Worm (Caenorhabditis elegans) whole organism, L4 larva: ENCODE data around the gene ech-6.

Source experiments
- F26F4.8 ChIP-seq: fragments of 200-800 bp; sonication (Bioruptor generic); conservative IDR thresholded peaks from 2 replicates; pipeline ENCODE4 v1.3.6; 2022; ENCODE audit warnings: missing genetic modification characterization, missing compliant biosample characterization
- F37D6.2 ChIP-seq: sonication (generic microtip); optimal IDR thresholded peaks from 2 replicates; lab custom pipeline; 2016; ENCODE audit warnings: mild to moderate bottlenecking, missing genetic modification characterization, missing compliant biosample characterization
- F49E8.2 ChIP-seq: sonication (generic microtip); optimal IDR thresholded peaks from 2 replicates; lab custom pipeline; 2016; ENCODE audit warnings: missing compliant biosample characterization, mild to moderate bottlenecking, missing genetic modification characterization, borderline replicate concordance
- R02D3.7 ChIP-seq: fragments of 150-350 bp; sonication (generic microtip); optimal IDR thresholded peaks from 3 replicates; lab custom pipeline; 2014; ENCODE audit warnings: missing biosample characterization, missing genetic modification characterization
- T20F7.1 ChIP-seq: fragments of 200-800 bp; sonication (Bioruptor generic); optimal IDR thresholded peaks from 2 replicates; lab custom pipeline; 2018; ENCODE audit warnings: mild to moderate bottlenecking, missing genetic modification characterization, missing compliant biosample characterization
- Y105C5A.15 ChIP-seq: fragments of 200-800 bp; sonication (Bioruptor generic); IDR thresholded peaks from 2 replicates; pipeline ENCODE4 v1.3.6; 2022; ENCODE audit warnings: missing genetic modification characterization, missing compliant biosample characterization
- Y48G9A.11 ChIP-seq: fragments of 200-800 bp; sonication (Bioruptor generic); IDR thresholded peaks from 2 replicates; pipeline ENCODE4 v1.3.6; 2022; ENCODE audit warnings: missing genetic modification reagents, missing genetic modification characterization, missing compliant biosample characterization
- aly-2 ChIP-seq: sonication (generic microtip); optimal IDR thresholded peaks from 2 replicates; lab custom pipeline; 2018; ENCODE audit warnings: missing biosample characterization, missing genetic modification characterization
- ceh-20 ChIP-seq: fragments of 200-800 bp; sonication (Bioruptor generic); IDR thresholded peaks from 2 replicates; pipeline ENCODE4 v1.3.6; 2022; ENCODE audit warnings: missing genetic modification reagents, missing genetic modification characterization, missing compliant biosample characterization
- ceh-28 ChIP-seq: fragments of 150-350 bp; optimal IDR thresholded peaks from 2 replicates; lab custom pipeline; 2014; ENCODE audit warnings: missing biosample characterization, missing genetic modification reagents, missing genetic modification characterization
- ceh-82 ChIP-seq: sonication (generic microtip); optimal IDR thresholded peaks from 2 replicates; lab custom pipeline; 2017; ENCODE audit warnings: missing biosample characterization, missing genetic modification characterization
- ces-1 ChIP-seq: fragments of 150-350 bp; sonication (generic microtip); optimal IDR thresholded peaks from 4 replicates; lab custom pipeline; 2014; ENCODE audit warnings: missing biosample characterization, missing genetic modification reagents, missing genetic modification characterization
- cey-2 ChIP-seq: sonication (generic microtip); optimal IDR thresholded peaks from 3 replicates; lab custom pipeline; 2017; ENCODE audit warnings: missing genetic modification characterization, mild to moderate bottlenecking, missing compliant biosample characterization, antibody characterized with exemption, borderline replicate concordance; ENCODE audit not compliant: insufficient read depth
- ctbp-1 ChIP-seq: fragments of 200-800 bp; sonication (Bioruptor generic); IDR thresholded peaks from 2 replicates; pipeline ENCODE4 v1.3.6; 2022; ENCODE audit warnings: missing genetic modification reagents, missing genetic modification characterization, missing compliant biosample characterization
- daf-19 ChIP-seq: fragments of 200-800 bp; sonication (Bioruptor generic); conservative IDR thresholded peaks from 2 replicates; pipeline ENCODE4 v1.3.6; 2022; ENCODE audit warnings: missing genetic modification characterization, missing compliant biosample characterization
- dpl-1 ChIP-seq: fragments of 150-350 bp; optimal IDR thresholded peaks from 2 replicates; lab custom pipeline; 2014; ENCODE audit warnings: missing biosample characterization, missing genetic modification reagents, missing genetic modification characterization
- duxl-1 ChIP-seq: sonication (generic microtip); optimal IDR thresholded peaks from 2 replicates; lab custom pipeline; 2016; ENCODE audit warnings: mild to moderate bottlenecking, missing genetic modification characterization, moderate library complexity, missing compliant biosample characterization; ENCODE audit not compliant: poor library complexity
- dve-1 ChIP-seq: sonication (generic microtip); optimal IDR thresholded peaks from 2 replicates; lab custom pipeline; 2017; ENCODE audit warnings: antibody characterized with exemption, mild to moderate bottlenecking, missing genetic modification characterization, missing compliant biosample characterization; ENCODE audit not compliant: insufficient read depth
- egl-27 ChIP-seq: sonication (generic microtip); optimal IDR thresholded peaks from 3 replicates; lab custom pipeline; 2017; ENCODE audit warnings: missing biosample characterization, missing genetic modification reagents, missing genetic modification characterization
- fkh-10 ChIP-seq: fragments of 150-350 bp; optimal IDR thresholded peaks from 2 replicates; lab custom pipeline; 2014; ENCODE audit warnings: missing biosample characterization, missing genetic modification reagents, missing genetic modification characterization
- fos-1 ChIP-seq: fragments of 150-350 bp; optimal IDR thresholded peaks from 2 replicates; lab custom pipeline; 2014; ENCODE audit warnings: missing biosample characterization, missing genetic modification characterization
- hlh-11 ChIP-seq: fragments of 200-800 bp; sonication (Bioruptor generic); optimal IDR thresholded peaks from 2 replicates; lab custom pipeline; 2018; ENCODE audit warnings: mild to moderate bottlenecking, missing genetic modification characterization, missing compliant biosample characterization
- hlh-30 ChIP-seq: sonication (generic microtip); optimal IDR thresholded peaks from 2 replicates; lab custom pipeline; 2017; ENCODE audit warnings: antibody characterized with exemption, mild to moderate bottlenecking, missing genetic modification characterization, missing compliant biosample characterization; ENCODE audit not compliant: insufficient read depth
- hmg-1.1 ChIP-seq: fragments of 200-800 bp; sonication (Bioruptor generic); IDR thresholded peaks from 2 replicates; pipeline ENCODE4 v1.3.6; 2022; ENCODE audit warnings: missing genetic modification reagents, missing genetic modification characterization, missing compliant biosample characterization
- lin-29 ChIP-seq: fragments of 200-800 bp; sonication (Bioruptor generic); IDR thresholded peaks from 2 replicates; pipeline ENCODE4 v1.3.6; 2022; ENCODE audit warnings: missing genetic modification reagents, missing genetic modification characterization, missing compliant biosample characterization
- lin-39 ChIP-seq: fragments of 150-350 bp; optimal IDR thresholded peaks from 2 replicates; lab custom pipeline; 2014; ENCODE audit warnings: missing biosample characterization, missing genetic modification reagents, missing genetic modification characterization
- lsy-2 ChIP-seq, 2 experiments: fragments of 150-350 bp in 1 of 2; sonication (generic microtip) in 1 of 2; optimal IDR thresholded peaks; 2 replicates each; lab custom pipeline; 2014 to 2017; ENCODE audit warnings: missing biosample characterization in 2 of 2, missing genetic modification characterization in 2 of 2
- madf-9 ChIP-seq: fragments of 200-800 bp; sonication (Bioruptor generic); conservative IDR thresholded peaks from 2 replicates; pipeline ENCODE4 v1.3.6; 2022; ENCODE audit warnings: missing genetic modification reagents, missing genetic modification characterization, missing compliant biosample characterization
- mdl-1 ChIP-seq, 2 experiments: fragments of 150-350 bp in 1 of 2; sonication (generic microtip) in 1 of 2; optimal IDR thresholded peaks; 2 replicates each; lab custom pipeline; 2014 to 2017; ENCODE audit warnings: missing biosample characterization in 2 of 2, missing genetic modification characterization in 2 of 2
- mdt-29 ChIP-seq: fragments of 200-800 bp; sonication (Bioruptor generic); IDR thresholded peaks from 2 replicates; pipeline ENCODE4 v1.3.6; 2022; ENCODE audit warnings: missing genetic modification reagents, missing genetic modification characterization, missing compliant biosample characterization
- mep-1 ChIP-seq: fragments of 150-350 bp; sonication (generic microtip); optimal IDR thresholded peaks from 3 replicates; lab custom pipeline; 2014; ENCODE audit warnings: missing biosample characterization, missing genetic modification characterization
- mes-2 ChIP-seq: sonication (generic microtip); optimal IDR thresholded peaks from 2 replicates; lab custom pipeline; 2016; ENCODE audit warnings: missing genotype, mild to moderate bottlenecking, missing genetic modification characterization, missing compliant biosample characterization; ENCODE audit not compliant: poor library complexity, severe bottlenecking
- nhr-10 ChIP-seq: fragments of 150-350 bp; optimal IDR thresholded peaks from 2 replicates; lab custom pipeline; 2014; ENCODE audit warnings: missing biosample characterization, missing genetic modification characterization
- nhr-28 ChIP-seq: fragments of 150-350 bp; optimal IDR thresholded peaks from 2 replicates; lab custom pipeline; 2014; ENCODE audit warnings: missing biosample characterization, missing genetic modification characterization
- nhr-42 ChIP-seq: fragments of 200-800 bp; sonication (Bioruptor generic); IDR thresholded peaks from 2 replicates; pipeline ENCODE4 v1.3.6; 2022; ENCODE audit warnings: missing genetic modification characterization, missing compliant biosample characterization
- nhr-48 ChIP-seq: sonication (generic microtip); optimal IDR thresholded peaks from 2 replicates; lab custom pipeline; 2016; ENCODE audit warnings: mild to moderate bottlenecking, missing genetic modification characterization, missing compliant biosample characterization
- nhr-6 ChIP-seq: fragments of 150-350 bp; optimal IDR thresholded peaks from 2 replicates; lab custom pipeline; 2014; ENCODE audit warnings: missing biosample characterization, missing genetic modification characterization
- nhr-76 ChIP-seq: fragments of 150-350 bp; optimal IDR thresholded peaks from 2 replicates; lab custom pipeline; 2014; ENCODE audit warnings: missing biosample characterization, missing genetic modification characterization
- pha-4 ChIP-seq, 2 experiments: fragments of 150-350 bp in 1 of 2; fragments of 200-800 bp in 1 of 2; sonication (Bioruptor generic) in 1 of 2; IDR thresholded peaks in 1 of 2; optimal IDR thresholded peaks in 1 of 2; 2 replicates each; pipeline versions ENCODE4 v1.3.6 to Lab custom; 2014 to 2022; ENCODE audit warnings: missing genetic modification characterization in 2 of 2, missing genetic modification reagents in 2 of 2, missing biosample characterization in 1 of 2, missing compliant biosample characterization in 1 of 2
- php-3 ChIP-seq: fragments of 200-800 bp; sonication (Bioruptor generic); IDR thresholded peaks from 2 replicates; pipeline ENCODE4 v1.3.6; 2022; ENCODE audit warnings: missing genetic modification reagents, missing genetic modification characterization, missing compliant biosample characterization
- skn-1 ChIP-seq: fragments of 150-350 bp; optimal IDR thresholded peaks from 2 replicates; lab custom pipeline; 2014; ENCODE audit warnings: missing biosample characterization, missing genetic modification characterization
- snpc-1.2 ChIP-seq: fragments of 200-800 bp; sonication (Bioruptor generic); IDR thresholded peaks from 2 replicates; pipeline ENCODE4 v1.3.6; 2022; ENCODE audit warnings: missing genetic modification reagents, missing genetic modification characterization, missing compliant biosample characterization
- snpc-4 ChIP-seq: fragments of 150-350 bp; optimal IDR thresholded peaks from 2 replicates; lab custom pipeline; 2014; ENCODE audit warnings: missing biosample characterization, missing genetic modification characterization
- tag-97 ChIP-seq: fragments of 200-800 bp; sonication (Bioruptor generic); IDR thresholded peaks from 2 replicates; pipeline ENCODE4 v1.3.6; 2022; ENCODE audit warnings: missing genetic modification characterization, missing compliant biosample characterization
- tra-1 ChIP-seq: fragments of 200-800 bp; sonication (Bioruptor generic); IDR thresholded peaks from 2 replicates; pipeline ENCODE4 v1.3.6; 2022; ENCODE audit warnings: missing genetic modification reagents, missing genetic modification characterization, missing compliant biosample characterization
- unc-130 ChIP-seq: sonication (generic microtip); optimal IDR thresholded peaks from 2 replicates; lab custom pipeline; 2016; ENCODE audit warnings: missing genetic modification reagents, missing genetic modification characterization, missing compliant biosample characterization
- unc-39 ChIP-seq: sonication (generic microtip); optimal IDR thresholded peaks from 2 replicates; lab custom pipeline; 2017; ENCODE audit warnings: missing biosample characterization, missing genetic modification characterization
- vab-7 ChIP-seq: fragments of 200-800 bp; sonication (Bioruptor generic); IDR thresholded peaks from 2 replicates; pipeline ENCODE4 v1.3.6; 2022; ENCODE audit warnings: missing genetic modification reagents, missing genetic modification characterization, missing compliant biosample characterization
- zfp-2 ChIP-seq: sonication (generic microtip); optimal IDR thresholded peaks from 2 replicates; lab custom pipeline; 2016; ENCODE audit warnings: mild to moderate bottlenecking, missing genetic modification characterization, missing compliant biosample characterization
- zfp-3 ChIP-seq: fragments of 200-800 bp; sonication (Bioruptor generic); conservative IDR thresholded peaks from 2 replicates; pipeline ENCODE4 v1.3.6; 2022; ENCODE audit warnings: missing genetic modification reagents, missing genetic modification characterization, missing compliant biosample characterization

ech-6 gene

ce11 chrIII:9783133-9783590 is 30.5 kb upstream of the ech-6 start:
- no peak for TF ChIP-seq snpc-4 (tag; lab: Kevin White, UChicago)
- no peak for TF ChIP-seq tag-97
- TF ChIP-seq hlh-30, result no peak
- peak; percentile 36; the same call in 1 of the 2 replicates for TF ChIP-seq hmg-1.1
- no peak for TF ChIP-seq ceh-82 (tag; lab: Kevin White, UChicago)
- TF ChIP-seq php-3 (GFP tag; lab: Robert Waterston, UW), result no peak
- no peak for TF ChIP-seq F49E8.2 (tag; lab: Kevin White, UChicago)
- TF ChIP-seq mes-2 (tag; lab: Kevin White, UChicago), result no peak
- TF ChIP-seq dpl-1 (GFP tag; lab: Kevin White, UChicago), result no peak
- 0 out of 2 replicates have a peak, but pooled peaks have one; percentile 4 for TF ChIP-seq pha-4 (GFP tag; IDR thresholded peaks at IDR 0.05; lab: Robert Waterston, UW)
- TF ChIP-seq pha-4 (tag; optimal IDR thresholded peaks at IDR 0.05; lab: Kevin White, UChicago), result no peak
- TF ChIP-seq vab-7 (GFP tag; lab: Robert Waterston, UW), result no peak
- TF ChIP-seq Y48G9A.11, result no peak
- TF ChIP-seq fos-1, result peak; percentile 51
- peak; percentile 46 for TF ChIP-seq duxl-1 (tag; lab: Kevin White, UChicago)
- TF ChIP-seq daf-19 (GFP tag; lab: Robert Waterston, UW), result no peak
- TF ChIP-seq nhr-10 (tag; lab: Kevin White, UChicago), result no peak
- TF ChIP-seq egl-27, result no peak
- TF ChIP-seq lin-29 (GFP tag; lab: Robert Waterston, UW), result no peak
- 0 out of 2 replicates have a peak, but pooled peaks have one; percentile 7 for TF ChIP-seq Y105C5A.15 (GFP tag; lab: Robert Waterston, UW)
- no peak for TF ChIP-seq mdt-29 (GFP tag; lab: Robert Waterston, UW)
- TF ChIP-seq R02D3.7 (tag; lab: Kevin White, UChicago), result no peak
- TF ChIP-seq nhr-76 (tag; lab: Kevin White, UChicago), result no peak
- peak; percentile 78 for TF ChIP-seq dve-1 (tag; lab: Kevin White, UChicago)
- TF ChIP-seq zfp-3 (GFP tag; lab: Robert Waterston, UW), result peak; percentile 83
- TF ChIP-seq F37D6.2 (tag; lab: Kevin White, UChicago), result no peak
- TF ChIP-seq T20F7.1 (GFP tag; lab: Kevin White, UChicago), result peak; percentile 47
- TF ChIP-seq madf-9, result no peak
- TF ChIP-seq ceh-20 (GFP tag; lab: Robert Waterston, UW), result no peak
- no peak for TF ChIP-seq zfp-2 (tag; lab: Kevin White, UChicago)
- TF ChIP-seq cey-2 (tag; lab: Kevin White, UChicago), result no peak
- no peak for TF ChIP-seq unc-130 (GFP tag; lab: Kevin White, UChicago)
- no peak for TF ChIP-seq mdl-1 (tag; optimal IDR thresholded peaks at IDR 0.05; lab: Kevin White, UChicago)
- TF ChIP-seq nhr-6, result no peak
- TF ChIP-seq lsy-2 (tag; optimal IDR thresholded peaks at IDR 0.05; lab: Kevin White, UChicago), result peak in 1 of 2 experiments; percentile 50
- no peak for TF ChIP-seq nhr-42 (GFP tag; lab: Robert Waterston, UW)
- 0 out of 2 replicates have a peak, but pooled peaks have one; percentile 38 for TF ChIP-seq ctbp-1 (GFP tag; lab: Robert Waterston, UW)
- TF ChIP-seq F26F4.8 (GFP tag; lab: Robert Waterston, UW), result no peak
- no peak for TF ChIP-seq nhr-28
- no peak for TF ChIP-seq ces-1
- TF ChIP-seq aly-2, result no peak
- no peak for TF ChIP-seq snpc-1.2
- TF ChIP-seq lin-39, result no peak
- TF ChIP-seq hlh-11 (tag; lab: Kevin White, UChicago), result no peak
- no peak for TF ChIP-seq tra-1 (GFP tag; lab: Robert Waterston, UW)
- no peak for TF ChIP-seq unc-39 (tag; lab: Kevin White, UChicago)
- TF ChIP-seq nhr-48 (tag; lab: Kevin White, UChicago), result peak; percentile 26
- no peak for TF ChIP-seq ceh-28
- TF ChIP-seq fkh-10 (GFP tag; lab: Kevin White, UChicago), result no peak
- TF ChIP-seq skn-1 (tag; lab: Kevin White, UChicago), result no peak
- TF ChIP-seq mep-1, result peak; percentile 65
